Fruit fly (Drosophila melanogaster): Measurements from ENCODE around the gene CG15743.

The CG15743 gene

dm6 chrX:13281244-13281877 lies 4.1 kb upstream of the CG15743 start:
- peak; percentile 0 for TF ChIP-seq lz (GFP tag; optimal IDR thresholded peaks at IDR 0.05)
- peak; percentile 62 for TF ChIP-seq svp (GFP tag)
- no peak for TF ChIP-seq Sox14 (GFP tag; optimal IDR thresholded peaks at IDR 0.05)
- TF ChIP-seq net (GFP tag; optimal IDR thresholded peaks at IDR 0.05): no peak
- TF ChIP-seq Smox (GFP tag; optimal IDR thresholded peaks at IDR 0.05): no peak
- no peak for TF ChIP-seq CG10631 (GFP tag; optimal IDR thresholded peaks at IDR 0.05)
- TF ChIP-seq Met (GFP tag; optimal IDR thresholded peaks at IDR 0.05): peak; percentile 11
- TF ChIP-seq fd85E (GFP tag; optimal IDR thresholded peaks at IDR 0.05): no peak
- peak; percentile 71 for TF ChIP-seq fkh (GFP tag; optimal IDR thresholded peaks at IDR 0.05)
- no peak for TF ChIP-seq CG31627 (GFP tag; optimal IDR thresholded peaks at IDR 0.05)
- no peak for TF ChIP-seq CG1621 (tag; optimal IDR thresholded peaks at IDR 0.05)
- peak; percentile 9 for TF ChIP-seq CG32006 (GFP tag; optimal IDR thresholded peaks at IDR 0.05)
- TF ChIP-seq CG3919 (GFP tag; optimal IDR thresholded peaks at IDR 0.05): no peak
- peak; percentile 54 for TF ChIP-seq Eip78C (GFP tag)
- no peak for TF ChIP-seq Ets21C (GFP tag; optimal IDR thresholded peaks at IDR 0.05)

DNA sequence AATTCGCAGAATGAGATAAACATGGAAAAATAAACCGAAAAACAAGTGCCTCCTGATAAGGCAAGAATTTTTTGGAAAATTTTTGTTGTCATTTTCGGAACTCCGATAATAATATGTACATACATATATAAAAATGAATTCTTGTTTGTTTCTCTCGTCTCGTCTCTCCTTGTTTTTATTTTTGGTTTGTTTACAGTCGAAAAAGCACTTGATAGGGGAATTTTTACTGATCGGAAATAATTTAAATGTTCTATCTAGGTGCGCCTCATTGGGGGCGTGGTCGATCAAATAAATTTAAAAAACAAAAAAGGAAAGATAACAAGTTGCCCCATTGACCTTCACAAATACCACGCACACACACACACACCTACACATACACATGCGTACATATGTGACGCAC lies 2.8 kb upstream of the CG15743 start:
- no peak for TF ChIP-seq CG8632 (GFP tag; optimal IDR thresholded peaks at IDR 0.05)
- peak; percentile 43 for TF ChIP-seq svp (GFP tag)
- TF ChIP-seq topi (GFP tag; optimal IDR thresholded peaks at IDR 0.05): no peak
- TF ChIP-seq CG6792 (GFP tag; optimal IDR thresholded peaks at IDR 0.05): no peak
- no peak for TF ChIP-seq fkh (GFP tag; optimal IDR thresholded peaks at IDR 0.05)

DNA sequence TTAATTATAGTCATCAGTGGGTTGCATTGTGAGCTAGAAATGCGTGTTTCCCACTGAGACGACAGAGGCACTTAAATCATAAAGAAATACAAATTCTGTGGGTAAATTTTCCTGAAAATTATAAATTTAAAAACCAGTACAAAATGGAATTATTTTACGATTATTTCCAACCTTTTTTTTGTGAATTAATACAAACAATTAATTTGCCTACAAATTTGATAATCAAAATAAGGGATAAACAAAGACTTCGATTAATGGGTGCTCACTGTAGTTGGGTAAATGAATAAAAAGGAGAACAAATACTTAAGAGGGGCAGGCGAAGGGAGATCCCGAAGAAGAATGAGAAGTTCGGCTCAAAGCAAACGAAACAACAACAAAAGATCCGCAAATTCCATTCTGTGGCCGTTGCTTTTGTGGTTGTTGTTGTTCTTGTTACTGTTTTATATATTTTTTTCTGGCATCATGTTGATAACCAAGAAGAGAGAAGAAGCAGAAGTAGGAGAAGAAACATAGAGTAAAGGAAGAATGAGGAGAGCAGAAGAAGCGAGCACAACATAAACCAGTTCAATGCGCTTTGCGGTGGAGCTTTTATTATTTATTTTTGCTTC lies 1.5 kb upstream of the CG15743 start:
- TF ChIP-seq Sox102F (GFP tag; optimal IDR thresholded peaks at IDR 0.05): peak; percentile 20
- TF ChIP-seq CG31627 (GFP tag; optimal IDR thresholded peaks at IDR 0.05): peak; percentile 15
- TF ChIP-seq CG11762 (GFP tag; optimal IDR thresholded peaks at IDR 0.05; ENCODE audit: insufficient read depth): no peak
- TF ChIP-seq CG10631 (GFP tag; optimal IDR thresholded peaks at IDR 0.05): peak; percentile 26
- peak; percentile 70 for TF ChIP-seq Eip78C (GFP tag)
- TF ChIP-seq Sox14 (GFP tag; optimal IDR thresholded peaks at IDR 0.05): peak; percentile 11
- no peak for TF ChIP-seq CG8632 (GFP tag; optimal IDR thresholded peaks at IDR 0.05)
- peak; percentile 43 for TF ChIP-seq Smox (GFP tag; optimal IDR thresholded peaks at IDR 0.05)
- TF ChIP-seq fkh (GFP tag; optimal IDR thresholded peaks at IDR 0.05): no peak
- no peak for TF ChIP-seq Ets96B (tag; optimal IDR thresholded peaks at IDR 0.05)
- peak; percentile 49 for TF ChIP-seq esn (GFP tag; optimal IDR thresholded peaks at IDR 0.05)
- TF ChIP-seq CG10669 (GFP tag; optimal IDR thresholded peaks at IDR 0.05): no peak
- no peak for TF ChIP-seq CG8119 (GFP tag; IDR thresholded peaks at IDR 0.05)
- peak; percentile 31 for TF ChIP-seq svp (GFP tag)
- peak; percentile 17 for TF ChIP-seq Hr39 (GFP tag; optimal IDR thresholded peaks at IDR 0.05)
- TF ChIP-seq pdm3 (GFP tag; optimal IDR thresholded peaks at IDR 0.05): peak; percentile 42
- peak; percentile 2 for TF ChIP-seq fd59A (GFP tag; optimal IDR thresholded peaks at IDR 0.05)
- TF ChIP-seq ss (GFP tag; optimal IDR thresholded peaks at IDR 0.05): peak in 1 of 2 experiments; percentile 14
- TF ChIP-seq eg (GFP tag; IDR thresholded peaks at IDR 0.05): no peak
- no peak for TF ChIP-seq CG6854 (GFP tag; optimal IDR thresholded peaks at IDR 0.05)
- no peak for TF ChIP-seq CG4318 (GFP tag; optimal IDR thresholded peaks at IDR 0.05)

DNA sequence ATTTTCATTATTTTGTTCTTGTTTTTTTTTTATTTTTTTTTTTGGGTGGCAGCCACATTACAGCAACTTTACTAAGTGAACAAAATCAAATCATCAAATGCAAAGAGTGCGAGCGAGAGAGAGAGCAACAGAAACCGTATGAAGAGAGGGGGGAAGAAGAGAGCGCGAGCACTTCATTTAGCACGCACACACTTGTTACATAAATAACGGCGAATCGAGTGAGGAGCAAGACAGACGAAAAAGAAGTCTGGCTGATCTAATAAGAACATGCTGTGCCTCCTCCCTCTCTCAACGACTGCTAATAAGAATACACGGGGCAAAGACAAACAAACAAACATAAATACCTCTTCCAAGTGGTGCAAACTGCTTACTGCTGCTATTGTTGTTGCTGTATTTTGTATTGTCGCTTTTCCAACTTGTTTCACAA lies 946 bp upstream of the CG15743 start:
- TF ChIP-seq vri (GFP tag; optimal IDR thresholded peaks at IDR 0.05) (peak; percentile 64), eg (GFP tag; IDR thresholded peaks at IDR 0.05) (peak; percentile 53; the same call in 2 of the 3 replicates), CG31627 (GFP tag; optimal IDR thresholded peaks at IDR 0.05) (no peak), CG34406 (GFP tag; optimal IDR thresholded peaks at IDR 0.05) (no peak), Hr38 (GFP tag; optimal IDR thresholded peaks at IDR 0.05) (no peak), Eip78C (GFP tag) (peak; percentile 39), CG11902 (GFP tag; optimal IDR thresholded peaks at IDR 0.05) (no peak), Sox102F (GFP tag; optimal IDR thresholded peaks at IDR 0.05) (no peak), CG6163 (GFP tag; IDR thresholded peaks at IDR 0.05) (0 out of 3 replicates have a peak, but pooled peaks have one; percentile 47), fkh (GFP tag; optimal IDR thresholded peaks at IDR 0.05) (peak; percentile 56), CG6276 (GFP tag; optimal IDR thresholded peaks at IDR 0.05) (peak; percentile 20), Gug (GFP tag; IDR thresholded peaks at IDR 0.05) (no peak), esn (GFP tag; optimal IDR thresholded peaks at IDR 0.05) (no peak), CG15336 (GFP tag; IDR thresholded peaks at IDR 0.05) (peak; percentile 41; the same call in 1 of the 2 replicates)

Data from whole organism, prepupa.